Worm (Caenorhabditis elegans) whole organism, L4 larva: ENCODE data around the gene C10C5.5.

Experiments
- F10B5.3 ChIP-seq: sonication (generic microtip); optimal IDR thresholded peaks from 2 replicates; lab custom pipeline; 2016; ENCODE audit warnings: mild to moderate bottlenecking, missing genetic modification characterization, missing compliant biosample characterization
- F26F4.8 ChIP-seq: fragments of 200-800 bp; sonication (Bioruptor generic); conservative IDR thresholded peaks from 2 replicates; pipeline ENCODE4 v1.3.6; 2022; ENCODE audit warnings: missing genetic modification characterization, missing compliant biosample characterization
- F49E8.2 ChIP-seq: sonication (generic microtip); optimal IDR thresholded peaks from 2 replicates; lab custom pipeline; 2016; ENCODE audit warnings: missing compliant biosample characterization, mild to moderate bottlenecking, missing genetic modification characterization, borderline replicate concordance
- T20F7.1 ChIP-seq: fragments of 200-800 bp; sonication (Bioruptor generic); optimal IDR thresholded peaks from 2 replicates; lab custom pipeline; 2018; ENCODE audit warnings: mild to moderate bottlenecking, missing genetic modification characterization, missing compliant biosample characterization
- Y105C5A.15 ChIP-seq: fragments of 200-800 bp; sonication (Bioruptor generic); IDR thresholded peaks from 2 replicates; pipeline ENCODE4 v1.3.6; 2022; ENCODE audit warnings: missing genetic modification characterization, missing compliant biosample characterization
- Y75B8A.6 ChIP-seq: fragments of 200-800 bp; sonication (Bioruptor generic); IDR thresholded peaks from 2 replicates; pipeline ENCODE4 v1.3.6; 2022; ENCODE audit warnings: missing genetic modification reagents, missing genetic modification characterization, missing compliant biosample characterization
- aha-1 ChIP-seq: fragments of 150-350 bp; peaks from one replicate; lab custom pipeline; 2014; ENCODE audit warnings: missing biosample characterization, missing genetic modification characterization
- aly-2 ChIP-seq: sonication (generic microtip); optimal IDR thresholded peaks from 2 replicates; lab custom pipeline; 2018; ENCODE audit warnings: missing biosample characterization, missing genetic modification characterization
- ama-1 ChIP-seq: fragments of 150-350 bp; optimal IDR thresholded peaks from 2 replicates; lab custom pipeline; 2014; ENCODE audit warnings: inconsistent platforms, mixed read lengths
- ceh-20 ChIP-seq: fragments of 200-800 bp; sonication (Bioruptor generic); IDR thresholded peaks from 2 replicates; pipeline ENCODE4 v1.3.6; 2022; ENCODE audit warnings: missing genetic modification reagents, missing genetic modification characterization, missing compliant biosample characterization
- ceh-32 ChIP-seq: sonication (generic microtip); optimal IDR thresholded peaks from 2 replicates; lab custom pipeline; 2016; ENCODE audit warnings: mild to moderate bottlenecking, missing genetic modification characterization, missing compliant biosample characterization; ENCODE audit not compliant: poor library complexity
- ceh-44 ChIP-seq: fragments of 200-800 bp; sonication (Bioruptor generic); IDR thresholded peaks from 2 replicates; pipeline ENCODE4 v1.3.6; 2022; ENCODE audit warnings: missing genetic modification reagents, missing genetic modification characterization, missing compliant biosample characterization
- daf-12 ChIP-seq: fragments of 150-350 bp; optimal IDR thresholded peaks from 2 replicates; lab custom pipeline; 2014; ENCODE audit warnings: missing biosample characterization, missing genetic modification reagents, missing genetic modification characterization
- daf-16 ChIP-seq, 3 experiments: sonication (generic microtip); optimal IDR thresholded peaks; 2 replicates each; lab custom pipeline; 2016 to 2017; ENCODE audit warnings: missing genetic modification characterization in 3 of 3, missing genetic modification reagents in 3 of 3, mild to moderate bottlenecking in 2 of 3, missing compliant biosample characterization in 2 of 3, missing biosample characterization in 1 of 3, moderate library complexity in 1 of 3
- dmd-6 ChIP-seq: fragments of 200-800 bp; sonication (Bioruptor generic); IDR thresholded peaks from 2 replicates; pipeline ENCODE4 v1.3.6; 2022; ENCODE audit warnings: missing genetic modification reagents, missing genetic modification characterization, missing compliant biosample characterization
- dve-1 ChIP-seq: sonication (generic microtip); optimal IDR thresholded peaks from 2 replicates; lab custom pipeline; 2017; ENCODE audit warnings: antibody characterized with exemption, mild to moderate bottlenecking, missing genetic modification characterization, missing compliant biosample characterization; ENCODE audit not compliant: insufficient read depth
- fkh-10 ChIP-seq: fragments of 150-350 bp; optimal IDR thresholded peaks from 2 replicates; lab custom pipeline; 2014; ENCODE audit warnings: missing biosample characterization, missing genetic modification reagents, missing genetic modification characterization
- gei-8 ChIP-seq: fragments of 200-800 bp; sonication (Bioruptor generic); optimal IDR thresholded peaks from 2 replicates; lab custom pipeline; 2018; ENCODE audit warnings: mild to moderate bottlenecking, missing genetic modification characterization, missing compliant biosample characterization
- hif-1 ChIP-seq, 2 experiments: sonication (generic microtip); optimal IDR thresholded peaks; 2 replicates each; lab custom pipeline; 2016 to 2017; ENCODE audit warnings: missing compliant biosample characterization in 2 of 2, missing genetic modification characterization in 2 of 2, missing genetic modification reagents in 2 of 2, missing genotype in 2 of 2, mild to moderate bottlenecking in 1 of 2
- hlh-11 ChIP-seq: fragments of 200-800 bp; sonication (Bioruptor generic); optimal IDR thresholded peaks from 2 replicates; lab custom pipeline; 2018; ENCODE audit warnings: mild to moderate bottlenecking, missing genetic modification characterization, missing compliant biosample characterization
- hlh-30 ChIP-seq: sonication (generic microtip); optimal IDR thresholded peaks from 2 replicates; lab custom pipeline; 2017; ENCODE audit warnings: antibody characterized with exemption, mild to moderate bottlenecking, missing genetic modification characterization, missing compliant biosample characterization; ENCODE audit not compliant: insufficient read depth
- hmg-1.1 ChIP-seq: fragments of 200-800 bp; sonication (Bioruptor generic); IDR thresholded peaks from 2 replicates; pipeline ENCODE4 v1.3.6; 2022; ENCODE audit warnings: missing genetic modification reagents, missing genetic modification characterization, missing compliant biosample characterization
- jun-1 ChIP-seq: fragments of 150-350 bp; optimal IDR thresholded peaks from 2 replicates; lab custom pipeline; 2014; ENCODE audit warnings: missing biosample characterization, missing genetic modification reagents, missing genetic modification characterization
- lim-7 ChIP-seq: fragments of 200-800 bp; sonication (Bioruptor generic); IDR thresholded peaks from 2 replicates; pipeline ENCODE4 v1.3.6; 2022; ENCODE audit warnings: missing genetic modification characterization, missing compliant biosample characterization
- lin-1 ChIP-seq: fragments of 200-800 bp; sonication (Bioruptor generic); IDR thresholded peaks from 2 replicates; pipeline ENCODE4 v1.3.6; 2022; ENCODE audit warnings: missing genetic modification reagents, missing genetic modification characterization, missing compliant biosample characterization
- lin-38 ChIP-seq: fragments of 200-800 bp; sonication (Bioruptor generic); IDR thresholded peaks from 2 replicates; pipeline ENCODE4 v1.3.6; 2022; ENCODE audit warnings: missing genetic modification reagents, missing genetic modification characterization, missing compliant biosample characterization
- lin-39 ChIP-seq: fragments of 150-350 bp; optimal IDR thresholded peaks from 2 replicates; lab custom pipeline; 2014; ENCODE audit warnings: missing biosample characterization, missing genetic modification reagents, missing genetic modification characterization
- lir-3 ChIP-seq: sonication (generic microtip); optimal IDR thresholded peaks from 2 replicates; lab custom pipeline; 2016; ENCODE audit warnings: mild to moderate bottlenecking, missing genetic modification characterization, missing compliant biosample characterization
- lsy-2 ChIP-seq, 2 experiments: fragments of 150-350 bp in 1 of 2; sonication (generic microtip) in 1 of 2; optimal IDR thresholded peaks; 2 replicates each; lab custom pipeline; 2014 to 2017; ENCODE audit warnings: missing biosample characterization in 2 of 2, missing genetic modification characterization in 2 of 2
- madf-9 ChIP-seq: fragments of 200-800 bp; sonication (Bioruptor generic); conservative IDR thresholded peaks from 2 replicates; pipeline ENCODE4 v1.3.6; 2022; ENCODE audit warnings: missing genetic modification reagents, missing genetic modification characterization, missing compliant biosample characterization
- mdl-1 ChIP-seq, 2 experiments: fragments of 150-350 bp in 1 of 2; sonication (generic microtip) in 1 of 2; optimal IDR thresholded peaks; 2 replicates each; lab custom pipeline; 2014 to 2017; ENCODE audit warnings: missing biosample characterization in 2 of 2, missing genetic modification characterization in 2 of 2
- mep-1 ChIP-seq: fragments of 150-350 bp; sonication (generic microtip); optimal IDR thresholded peaks from 3 replicates; lab custom pipeline; 2014; ENCODE audit warnings: missing biosample characterization, missing genetic modification characterization
- mes-2 ChIP-seq: sonication (generic microtip); optimal IDR thresholded peaks from 2 replicates; lab custom pipeline; 2016; ENCODE audit warnings: missing genotype, mild to moderate bottlenecking, missing genetic modification characterization, missing compliant biosample characterization; ENCODE audit not compliant: poor library complexity, severe bottlenecking
- mxl-3 ChIP-seq: fragments of 200-800 bp; sonication (Bioruptor generic); optimal IDR thresholded peaks from 2 replicates; lab custom pipeline; 2018; ENCODE audit warnings: mild to moderate bottlenecking, missing genetic modification characterization, missing compliant biosample characterization
- nhr-10 ChIP-seq: fragments of 150-350 bp; optimal IDR thresholded peaks from 2 replicates; lab custom pipeline; 2014; ENCODE audit warnings: missing biosample characterization, missing genetic modification characterization
- nhr-102 ChIP-seq: sonication (generic microtip); optimal IDR thresholded peaks from 2 replicates; lab custom pipeline; 2016; ENCODE audit warnings: mild to moderate bottlenecking, missing genetic modification characterization, moderate library complexity, missing compliant biosample characterization
- nhr-28 ChIP-seq: fragments of 150-350 bp; optimal IDR thresholded peaks from 2 replicates; lab custom pipeline; 2014; ENCODE audit warnings: missing biosample characterization, missing genetic modification characterization
- nhr-41 ChIP-seq: fragments of 200-800 bp; sonication (Bioruptor generic); IDR thresholded peaks from 2 replicates; pipeline ENCODE4 v1.3.6; 2022; ENCODE audit warnings: missing genetic modification reagents, missing genetic modification characterization, missing compliant biosample characterization
- nhr-77 ChIP-seq: fragments of 150-350 bp; optimal IDR thresholded peaks from 2 replicates; lab custom pipeline; 2014; ENCODE audit warnings: missing biosample characterization, missing genetic modification characterization
- php-3 ChIP-seq: fragments of 200-800 bp; sonication (Bioruptor generic); IDR thresholded peaks from 2 replicates; pipeline ENCODE4 v1.3.6; 2022; ENCODE audit warnings: missing genetic modification reagents, missing genetic modification characterization, missing compliant biosample characterization
- pqm-1 ChIP-seq: sonication (generic microtip); optimal IDR thresholded peaks from 2 replicates; lab custom pipeline; 2017; ENCODE audit warnings: missing biosample characterization, missing genetic modification characterization
- rbr-2 ChIP-seq: sonication (generic microtip); optimal IDR thresholded peaks from 2 replicates; lab custom pipeline; 2016; ENCODE audit warnings: missing genotype, missing genetic modification characterization, missing compliant biosample characterization
- skn-1 ChIP-seq: fragments of 150-350 bp; optimal IDR thresholded peaks from 2 replicates; lab custom pipeline; 2014; ENCODE audit warnings: missing biosample characterization, missing genetic modification characterization
- snpc-4 ChIP-seq: fragments of 150-350 bp; optimal IDR thresholded peaks from 2 replicates; lab custom pipeline; 2014; ENCODE audit warnings: missing biosample characterization, missing genetic modification characterization
- tra-1 ChIP-seq: fragments of 200-800 bp; sonication (Bioruptor generic); IDR thresholded peaks from 2 replicates; pipeline ENCODE4 v1.3.6; 2022; ENCODE audit warnings: missing genetic modification reagents, missing genetic modification characterization, missing compliant biosample characterization
- unc-39 ChIP-seq: sonication (generic microtip); optimal IDR thresholded peaks from 2 replicates; lab custom pipeline; 2017; ENCODE audit warnings: missing biosample characterization, missing genetic modification characterization

The C10C5.5 gene

DNA sequence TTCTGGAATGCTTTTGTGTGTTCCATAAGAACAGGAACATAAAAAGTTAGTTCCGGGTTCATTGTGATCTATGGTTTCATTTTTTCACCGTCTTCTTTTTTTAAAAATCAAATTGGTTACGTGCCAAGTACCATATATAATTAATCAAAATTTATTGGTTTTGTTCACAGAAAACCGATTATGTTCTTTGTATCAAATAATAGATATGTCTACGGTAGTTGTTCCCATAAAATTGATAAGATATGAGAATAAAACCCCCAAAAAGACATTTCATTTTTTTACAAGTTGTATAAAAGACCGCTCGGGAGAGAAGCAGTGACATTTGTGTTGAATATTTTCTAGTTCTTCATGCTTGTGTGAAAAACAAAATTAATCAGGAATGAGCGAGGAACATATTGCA lies at the start of gene C10C5.5:
C10C5.5 (plus strand) TSS at position 301 of the 400 bp plus-strand sequence.
- peak; percentile 17 for TF ChIP-seq aha-1 (tag; lab: Kevin White, UChicago)
- no peak for TF ChIP-seq snpc-4 (tag; lab: Kevin White, UChicago)
- TF ChIP-seq, all 104 proteins: peak for 1

DNA sequence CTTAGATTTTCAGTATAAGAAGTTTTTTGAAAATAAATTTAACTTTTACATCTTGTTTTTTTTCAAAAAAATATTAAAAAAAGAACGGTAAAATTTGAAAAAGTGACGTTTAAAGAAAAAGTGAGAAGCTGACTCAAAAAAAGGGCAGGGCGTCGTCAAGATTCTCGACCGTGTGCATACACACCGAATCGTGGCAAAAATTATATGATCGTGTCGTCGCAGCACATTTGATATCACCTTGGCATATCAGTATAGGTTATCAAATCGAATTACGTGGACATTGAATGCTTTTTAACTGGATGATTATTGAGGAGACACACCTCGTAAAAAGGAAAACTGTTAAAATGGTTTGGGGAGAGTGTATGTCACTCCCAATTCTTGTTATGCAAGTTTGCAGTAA lies 48.2 kb upstream of the C10C5.5 start:
- no peak for TF ChIP-seq tra-1 (GFP tag; lab: Robert Waterston, UW)
- peak; percentile 53 for TF ChIP-seq mxl-3
- 0 out of 2 replicates have a peak, but pooled peaks have one; percentile 40 for TF ChIP-seq nhr-41 (GFP tag; lab: Robert Waterston, UW)
- TF ChIP-seq lsy-2 (tag; optimal IDR thresholded peaks at IDR 0.05; lab: Kevin White, UChicago): no peak
- no peak for TF ChIP-seq F26F4.8 (GFP tag; lab: Robert Waterston, UW)
- TF ChIP-seq hmg-1.1 (GFP tag; lab: Robert Waterston, UW): no peak
- TF ChIP-seq ceh-32 (tag; lab: Kevin White, UChicago): no peak
- TF ChIP-seq jun-1 (tag; lab: Kevin White, UChicago): no peak
- TF ChIP-seq fkh-10 (GFP tag; lab: Kevin White, UChicago): no peak
- TF ChIP-seq daf-12: no peak
- no peak for TF ChIP-seq mdl-1 (tag; optimal IDR thresholded peaks at IDR 0.05; lab: Kevin White, UChicago)
- TF ChIP-seq lir-3: no peak
- peak; percentile 58 for TF ChIP-seq aha-1 (tag; lab: Kevin White, UChicago)
- TF ChIP-seq unc-39: no peak
- TF ChIP-seq nhr-77 (tag; lab: Kevin White, UChicago): peak; percentile 82
- peak; percentile 79 for TF ChIP-seq hlh-11
- TF ChIP-seq nhr-10 (tag; lab: Kevin White, UChicago): no peak
- TF ChIP-seq mes-2 (tag; lab: Kevin White, UChicago): peak; percentile 11
- no peak for TF ChIP-seq ceh-44 (GFP tag; lab: Robert Waterston, UW)
- no peak for TF ChIP-seq hif-1 (tag; optimal IDR thresholded peaks at IDR 0.05; lab: Kevin White, UChicago)
- peak; percentile 73 for TF ChIP-seq dve-1 (tag; lab: Kevin White, UChicago)
- no peak for TF ChIP-seq lim-7 (GFP tag; lab: Robert Waterston, UW)
- TF ChIP-seq nhr-28 (tag; lab: Kevin White, UChicago): peak; percentile 91
- peak; percentile 88 for TF ChIP-seq php-3
- TF ChIP-seq lin-38 (GFP tag; lab: Robert Waterston, UW): peak; percentile 39; the same call in 1 of the 2 replicates
- no peak for TF ChIP-seq gei-8 (GFP tag; lab: Kevin White, UChicago)
- no peak for TF ChIP-seq madf-9 (GFP tag; lab: Robert Waterston, UW)
- peak; percentile 29 for TF ChIP-seq T20F7.1 (GFP tag; lab: Kevin White, UChicago)
- peak in 1 of 2 experiments; percentile 2 for TF ChIP-seq daf-16 (GFP tag; optimal IDR thresholded peaks at IDR 0.05; lab: Kevin White, UChicago)
- TF ChIP-seq daf-16 (tag; optimal IDR thresholded peaks at IDR 0.05; lab: Kevin White, UChicago): peak; percentile 59
- no peak for TF ChIP-seq skn-1 (tag; lab: Kevin White, UChicago)
- peak; percentile 80 for TF ChIP-seq dmd-6
- no peak for TF ChIP-seq rbr-2 (tag; lab: Kevin White, UChicago)
- TF ChIP-seq ceh-20: no peak
- 0 out of 2 replicates have a peak, but pooled peaks have one; percentile 27 for TF ChIP-seq lin-1 (GFP tag; lab: Robert Waterston, UW)
- peak; percentile 21 for TF ChIP-seq mep-1 (tag; lab: Kevin White, UChicago)
- no peak for TF ChIP-seq Y105C5A.15
- peak; percentile 5 for TF ChIP-seq hlh-30 (tag; lab: Kevin White, UChicago)
- peak; percentile 24 for TF ChIP-seq nhr-102 (tag; lab: Kevin White, UChicago)
- peak; percentile 34 for TF ChIP-seq ama-1
- TF ChIP-seq Y75B8A.6 (GFP tag; lab: Robert Waterston, UW): no peak
- peak; percentile 97 for TF ChIP-seq pqm-1
- no peak for TF ChIP-seq F49E8.2
- no peak for TF ChIP-seq lin-39 (tag; lab: Kevin White, UChicago)
- TF ChIP-seq aly-2 (tag; lab: Kevin White, UChicago): no peak
- no peak for TF ChIP-seq F10B5.3 (tag; lab: Kevin White, UChicago)
